Fruit fly (Drosophila melanogaster) whole organism, embryonic: ENCODE results near the gene wds.
A peak's percentile ranks its signal among the peaks of the same experiment; 100 is the strongest.

Experiments
- Adf1 ChIP-seq: fragments of 200-800 bp; sonication (Bioruptor generic); IDR thresholded peaks from 2 replicates; pipeline ENCODE4 v1.3.6; 2022; ENCODE audit warnings: missing biosample characterization, missing genetic modification characterization
- CG1024 ChIP-seq: fragments of 200-800 bp; sonication (Bioruptor generic); IDR thresholded peaks from 2 replicates; pipeline ENCODE4 v1.3.6; 2022; ENCODE audit warnings: missing biosample characterization, missing genetic modification characterization
- CG10431 ChIP-seq: fragments of 200-800 bp; sonication (Bioruptor generic); optimal IDR thresholded peaks from 3 replicates; lab custom pipeline; 2018; ENCODE audit warnings: missing biosample characterization, mild to moderate bottlenecking, missing genetic modification characterization
- CG12942 ChIP-seq: fragments of 200-800 bp; sonication (Bioruptor generic); optimal IDR thresholded peaks from 3 replicates; lab custom pipeline; 2016; ENCODE audit warnings: missing biosample characterization, missing genetic modification characterization
- CG14014 ChIP-seq: fragments of 200-800 bp; sonication (Bioruptor generic); IDR thresholded peaks from 2 replicates; pipeline ENCODE4 v1.3.6; 2022; ENCODE audit warnings: missing biosample characterization, missing genetic modification characterization
- CG16863 ChIP-seq: fragments of 200-800 bp; sonication (Bioruptor generic); optimal IDR thresholded peaks from 3 replicates; lab custom pipeline; 2016; ENCODE audit warnings: missing biosample characterization, missing genetic modification characterization
- CG17186 ChIP-seq: fragments of 200-800 bp; sonication (Bioruptor generic); optimal IDR thresholded peaks from 3 replicates; lab custom pipeline; 2017; ENCODE audit warnings: missing biosample characterization, missing genetic modification reagents, missing genetic modification characterization
- CG2202 ChIP-seq: fragments of 200-800 bp; sonication (Bioruptor generic); optimal IDR thresholded peaks from 2 replicates; lab custom pipeline; 2018; ENCODE audit warnings: missing biosample characterization, mild to moderate bottlenecking, missing genetic modification characterization
- CG31441 ChIP-seq: fragments of 200-800 bp; sonication (Bioruptor generic); IDR thresholded peaks from 2 replicates; pipeline ENCODE4 v1.3.6; 2022; ENCODE audit warnings: missing biosample characterization, missing genetic modification characterization
- CG3163 ChIP-seq: fragments of 200-800 bp; sonication (Bioruptor generic); optimal IDR thresholded peaks from 3 replicates; lab custom pipeline; 2016; ENCODE audit warnings: missing biosample characterization, missing genetic modification characterization
- CG3281 ChIP-seq: fragments of 200-800 bp; sonication (Bioruptor generic); optimal IDR thresholded peaks from 3 replicates; lab custom pipeline; 2017; ENCODE audit warnings: missing biosample characterization, mild to moderate bottlenecking, missing genetic modification characterization
- CG34224 ChIP-seq: fragments of 200-800 bp; sonication (Bioruptor generic); IDR thresholded peaks from 3 replicates; pipeline ENCODE4 v1.3.6; 2022; ENCODE audit warnings: missing biosample characterization, missing genetic modification characterization; ENCODE audit not compliant: partially characterized antibody
- CG43689 ChIP-seq: fragments of 200-800 bp; sonication (Bioruptor generic); IDR thresholded peaks from 2 replicates; pipeline ENCODE4 v1.3.6; 2022; ENCODE audit warnings: missing biosample characterization, missing genetic modification characterization
- CG6683 ChIP-seq: fragments of 200-800 bp; sonication (Bioruptor generic); optimal IDR thresholded peaks from 2 replicates; lab custom pipeline; 2017; ENCODE audit warnings: missing biosample characterization, mild to moderate bottlenecking, missing genetic modification characterization, missing genetic modification reagents
- CG7839 ChIP-seq: fragments of 200-800 bp; sonication (Bioruptor generic); optimal IDR thresholded peaks from 3 replicates; lab custom pipeline; 2018; ENCODE audit warnings: missing biosample characterization, mild to moderate bottlenecking, missing genetic modification characterization, moderate library complexity
- CG8765 ChIP-seq: fragments of 200-800 bp; sonication (Bioruptor generic); IDR thresholded peaks from 2 replicates; pipeline ENCODE4 v1.3.6; 2022; ENCODE audit warnings: missing biosample characterization, missing genetic modification characterization
- CG8944 ChIP-seq: fragments of 200-800 bp; sonication (Bioruptor generic); optimal IDR thresholded peaks from 3 replicates; lab custom pipeline; 2016; ENCODE audit warnings: missing biosample characterization, missing genetic modification characterization
- CG9797 ChIP-seq: fragments of 200-800 bp; sonication (Bioruptor generic); optimal IDR thresholded peaks from 3 replicates; lab custom pipeline; 2018; ENCODE audit warnings: missing biosample characterization, mild to moderate bottlenecking, missing genetic modification characterization
- Camta ChIP-seq: fragments of 200-800 bp; sonication (Bioruptor generic); optimal IDR thresholded peaks from 2 replicates; lab custom pipeline; 2016; ENCODE audit warnings: missing biosample characterization, missing genetic modification characterization
- CoRest ChIP-seq: fragments of 200-800 bp; sonication (Bioruptor generic); optimal IDR thresholded peaks from 3 replicates; lab custom pipeline; 2018; ENCODE audit warnings: missing biosample characterization, mild to moderate bottlenecking, missing genetic modification characterization, moderate library complexity
- D ChIP-seq, 2 experiments: fragments of 200-800 bp in 1 of 2; fragments of >200 bp in 1 of 2; sonication (Bioruptor generic) in 1 of 2; optimal IDR thresholded peaks; 2 replicates in 1 of 2; 3 replicates in 1 of 2; lab custom pipeline; 2017; ENCODE audit warnings: mild to moderate bottlenecking in 1 of 2, missing biosample characterization in 1 of 2, missing genetic modification characterization in 1 of 2, missing genetic modification reagents in 1 of 2
- Ets65A ChIP-seq: fragments of 200-800 bp; sonication (Bioruptor generic); peaks from one replicate; lab custom pipeline; 2016; ENCODE audit warnings: missing biosample characterization, missing genetic modification characterization
- Hand ChIP-seq: fragments of 200-800 bp; sonication (Bioruptor generic); optimal IDR thresholded peaks from 2 replicates; lab custom pipeline; 2017; ENCODE audit warnings: mild to moderate bottlenecking, missing biosample characterization, missing genetic modification reagents, missing genetic modification characterization
- Jarid2 ChIP-seq: fragments of 200-800 bp; sonication (Bioruptor generic); optimal IDR thresholded peaks from 3 replicates; lab custom pipeline; 2017; ENCODE audit warnings: mild to moderate bottlenecking, missing biosample characterization, missing genetic modification reagents, missing genetic modification characterization
- NFAT ChIP-seq: fragments of 200-800 bp; sonication (Bioruptor generic); IDR thresholded peaks from 2 replicates; pipeline ENCODE4 v1.3.6; 2022; ENCODE audit warnings: missing biosample characterization, missing genetic modification characterization
- Scr ChIP-seq: fragments of 200-800 bp; sonication (Bioruptor generic); IDR thresholded peaks from 2 replicates; pipeline ENCODE4 v1.3.6; 2022; ENCODE audit warnings: missing biosample characterization, missing genetic modification characterization; ENCODE audit not compliant: partially characterized antibody
- Side ChIP-seq: fragments of 200-800 bp; sonication (Bioruptor generic); optimal IDR thresholded peaks from 2 replicates; lab custom pipeline; 2016; ENCODE audit warnings: missing biosample characterization, missing genetic modification characterization
- Sin3A ChIP-seq: fragments of >200 bp; optimal IDR thresholded peaks from 2 replicates; lab custom pipeline; 2018
- Stat92E ChIP-seq, 3 experiments: fragments of >200 bp in 2 of 3; fragments of 200-800 bp in 1 of 3; sonication (Bioruptor generic) in 1 of 3; optimal IDR thresholded peaks; 2 replicates each; lab custom pipeline; 2017 to 2019; ENCODE audit warnings: missing biosample characterization in 3 of 3, missing genetic modification characterization in 3 of 3, mild to moderate bottlenecking in 1 of 3, moderate library complexity in 1 of 3
- ac ChIP-seq: fragments of 200-800 bp; sonication (Bioruptor generic); optimal IDR thresholded peaks from 3 replicates; lab custom pipeline; 2017; ENCODE audit warnings: missing biosample characterization, mild to moderate bottlenecking, missing genetic modification characterization
- al ChIP-seq: fragments of 200-800 bp; sonication (Bioruptor generic); IDR thresholded peaks from 2 replicates; pipeline ENCODE4 v1.3.6; 2022; ENCODE audit warnings: missing biosample characterization, missing genetic modification characterization
- ap ChIP-seq: fragments of 200-800 bp; sonication (Bioruptor generic); IDR thresholded peaks from 2 replicates; pipeline ENCODE4 v1.3.6; 2022; ENCODE audit warnings: missing biosample characterization, missing genetic modification characterization
- br ChIP-seq: fragments of >200 bp; optimal IDR thresholded peaks from 2 replicates; lab custom pipeline; 2017
- eve ChIP-seq, 2 experiments: fragments of >200 bp; optimal IDR thresholded peaks; 2 replicates each; lab custom pipeline; 2017; ENCODE audit warnings: missing biosample characterization in 2 of 2, missing genetic modification characterization in 2 of 2
- exex ChIP-seq: fragments of 200-800 bp; sonication (Bioruptor generic); optimal IDR thresholded peaks from 4 replicates; lab custom pipeline; 2018; ENCODE audit warnings: missing biosample characterization, mild to moderate bottlenecking, missing genetic modification characterization, moderate library complexity
- fd64A ChIP-seq: fragments of 200-800 bp; sonication (Bioruptor generic); optimal IDR thresholded peaks from 3 replicates; lab custom pipeline; 2018; ENCODE audit warnings: missing biosample characterization, mild to moderate bottlenecking, missing genetic modification characterization
- grau ChIP-seq: fragments of 200-800 bp; optimal IDR thresholded peaks from 3 replicates; lab custom pipeline; 2019; ENCODE audit warnings: missing biosample characterization, mild to moderate bottlenecking, missing genetic modification characterization, moderate library complexity
- gro ChIP-seq: fragments of 200-800 bp; sonication (Bioruptor generic); optimal IDR thresholded peaks from 2 replicates; lab custom pipeline; 2016; ENCODE audit warnings: missing biosample characterization, missing genetic modification characterization
- hkb ChIP-seq, 2 experiments: fragments of 200-800 bp in 1 of 2; fragments of >200 bp in 1 of 2; sonication (Bioruptor generic) in 1 of 2; IDR thresholded peaks in 1 of 2; optimal IDR thresholded peaks in 1 of 2; 2 replicates each; pipeline versions ENCODE4 v1.3.6 to Lab custom; 2017 to 2022; ENCODE audit warnings: missing biosample characterization in 1 of 2, missing genetic modification characterization in 1 of 2
- inv ChIP-seq: fragments of 200-800 bp; sonication (Bioruptor generic); IDR thresholded peaks from 2 replicates; pipeline ENCODE4 v1.3.6; 2022; ENCODE audit warnings: missing biosample characterization, missing genetic modification characterization; ENCODE audit not compliant: partially characterized antibody
- ken ChIP-seq: fragments of 200-800 bp; sonication (Bioruptor generic); IDR thresholded peaks from 3 replicates; pipeline ENCODE4 v1.3.6; 2022; ENCODE audit warnings: missing biosample characterization, missing genetic modification characterization
- mam ChIP-seq: fragments of 200-800 bp; sonication (Bioruptor generic); optimal IDR thresholded peaks from 3 replicates; lab custom pipeline; 2016; ENCODE audit warnings: missing biosample characterization, missing genetic modification characterization
- oc ChIP-seq: fragments of 200-800 bp; sonication (Bioruptor generic); optimal IDR thresholded peaks from 2 replicates; lab custom pipeline; 2018; ENCODE audit warnings: missing biosample characterization, mild to moderate bottlenecking, missing genetic modification characterization, moderate library complexity
- phol ChIP-seq: fragments of 200-800 bp; sonication (Bioruptor generic); optimal IDR thresholded peaks from 3 replicates; lab custom pipeline; 2018; ENCODE audit warnings: missing biosample characterization, mild to moderate bottlenecking, missing genetic modification characterization, moderate library complexity
- salm ChIP-seq: fragments of 200-800 bp; sonication (Bioruptor generic); optimal IDR thresholded peaks from 2 replicates; lab custom pipeline; 2018; ENCODE audit warnings: missing biosample characterization, mild to moderate bottlenecking, missing genetic modification characterization
- slou ChIP-seq: fragments of 200-800 bp; sonication (Bioruptor generic); optimal IDR thresholded peaks from 3 replicates; lab custom pipeline; 2016; ENCODE audit warnings: missing biosample characterization, missing genetic modification characterization
- sr ChIP-seq: fragments of 200-800 bp; sonication (Bioruptor generic); IDR thresholded peaks from 3 replicates; pipeline ENCODE4 v1.3.6; 2022; ENCODE audit warnings: missing biosample characterization, missing genetic modification characterization
- tll ChIP-seq, 2 experiments: fragments of 200-800 bp in 1 of 2; fragments of >200 bp in 1 of 2; sonication (Bioruptor generic) in 1 of 2; optimal IDR thresholded peaks; 2 replicates each; lab custom pipeline; 2017 to 2019; ENCODE audit warnings: missing biosample characterization in 2 of 2, missing genetic modification characterization in 2 of 2, mild to moderate bottlenecking in 1 of 2, moderate library complexity in 1 of 2
- vnd ChIP-seq: fragments of 200-800 bp; sonication (Bioruptor generic); IDR thresholded peaks from 3 replicates; pipeline ENCODE4 v1.3.6; 2022; ENCODE audit warnings: missing biosample characterization, missing genetic modification characterization; ENCODE audit not compliant: partially characterized antibody
- zf30C ChIP-seq: fragments of 200-800 bp; sonication (Bioruptor generic); optimal IDR thresholded peaks from 3 replicates; lab custom pipeline; 2018; ENCODE audit warnings: missing biosample characterization, mild to moderate bottlenecking, missing genetic modification characterization

wds gene

dm6 chrX:2603851-2604505, 18.2 kb downstream of the wds start, which contains the start of the genes Klp3A and Zw10 (continued):
- TF ChIP-seq zf30C (GFP tag; lab: Kevin White, UChicago) (no peak), Ets65A (GFP tag; lab: Kevin White, UChicago) (peak; percentile 81), fd64A (GFP tag; lab: Kevin White, UChicago) (no peak), gro (GFP tag; lab: Kevin White, UChicago) (no peak), Side (no peak), al (no peak), CG16863 (GFP tag; lab: Kevin White, UChicago) (no peak), ac (GFP tag; lab: Kevin White, UChicago) (no peak), CG31441 (GFP tag; lab: Robert Waterston, UW) (no peak), Camta (GFP tag; lab: Kevin White, UChicago) (peak; percentile 11), ken (GFP tag; lab: Robert Waterston, UW) (no peak), oc (tag; lab: Kevin White, UChicago) (no peak), salm (tag; lab: Kevin White, UChicago) (no peak), CG12942 (GFP tag; lab: Kevin White, UChicago) (no peak), CG6683 (GFP tag; lab: Kevin White, UChicago) (no peak), NFAT (GFP tag; lab: Robert Waterston, UW) (no peak), phol (tag; lab: Kevin White, UChicago) (peak; percentile 85), CG9797 (GFP tag; lab: Kevin White, UChicago) (peak; percentile 14), br (lab: Kevin White, UChicago) (no peak), CG2202 (tag; lab: Kevin White, UChicago) (no peak), CG7839 (tag; lab: Kevin White, UChicago) (no peak), CG10431 (GFP tag; lab: Kevin White, UChicago) (no peak), hkb (optimal IDR thresholded peaks at IDR 0.05; lab: Kevin White, UChicago) (no peak), hkb (GFP tag; IDR thresholded peaks at IDR 0.05; lab: Robert Waterston, UW) (no peak), CG14014 (no peak), CG3281 (GFP tag; lab: Kevin White, UChicago) (no peak), CG34224 (GFP tag; lab: Robert Waterston, UW) (peak; percentile 66; the same call in 2 of the 3 replicates), CG1024 (no peak), CG8944 (GFP tag; lab: Kevin White, UChicago) (peak; percentile 2), exex (tag; lab: Kevin White, UChicago) (no peak), inv (GFP tag; lab: Robert Waterston, UW) (peak; percentile 62), ap (GFP tag; lab: Robert Waterston, UW) (no peak), mam (peak; percentile 26), CG43689 (GFP tag; lab: Robert Waterston, UW) (no peak), CG17186 (GFP tag; lab: Kevin White, UChicago) (peak; percentile 57), grau (tag; lab: Kevin White, UChicago) (peak; percentile 41), Scr (GFP tag; lab: Robert Waterston, UW) (peak; percentile 70), vnd (GFP tag; lab: Robert Waterston, UW) (peak; percentile 63), slou (GFP tag; lab: Kevin White, UChicago) (no peak), CG3163 (no peak), D (optimal IDR thresholded peaks at IDR 0.05; lab: Kevin White, UChicago) (no peak), D (GFP tag; optimal IDR thresholded peaks at IDR 0.05; lab: Kevin White, UChicago) (no peak), sr (GFP tag; lab: Robert Waterston, UW) (no peak), Sin3A (peak; percentile 68), Jarid2 (no peak), CG8765 (GFP tag; lab: Robert Waterston, UW) (no peak), Hand (no peak), Adf1 (GFP tag; lab: Robert Waterston, UW) (no peak), eve (GFP tag; optimal IDR thresholded peaks at IDR 0.05; lab: Kevin White, UChicago) (no peak), CoRest (no peak), Stat92E (GFP tag; optimal IDR thresholded peaks at IDR 0.05; lab: Kevin White, UChicago) (no peak), tll (GFP tag; optimal IDR thresholded peaks at IDR 0.05; lab: Kevin White, UChicago) (no peak)
